Fruit fly (Drosophila melanogaster) whole organism, embryonic: ENCODE results near the gene CG42812.

Source experiments
- Ada2b ChIP-seq: fragments of 200-800 bp; sonication (Bioruptor generic); IDR thresholded peaks from 2 replicates; pipeline ENCODE4 v1.3.6; 2022; ENCODE audit warnings: missing biosample characterization, missing genetic modification characterization
- Atf-2 ChIP-seq: fragments of 200-800 bp; sonication (Bioruptor generic); optimal IDR thresholded peaks from 2 replicates; lab custom pipeline; 2016; ENCODE audit warnings: missing biosample characterization, missing genetic modification characterization
- C15 ChIP-seq: fragments of 200-800 bp; sonication (Bioruptor generic); IDR thresholded peaks from 3 replicates; pipeline ENCODE4 v1.3.6; 2022; ENCODE audit warnings: missing biosample characterization, missing genetic modification characterization
- CG1024 ChIP-seq: fragments of 200-800 bp; sonication (Bioruptor generic); IDR thresholded peaks from 2 replicates; pipeline ENCODE4 v1.3.6; 2022; ENCODE audit warnings: missing biosample characterization, missing genetic modification characterization
- CG10267 ChIP-seq: fragments of 200-800 bp; sonication (Bioruptor generic); optimal IDR thresholded peaks from 2 replicates; lab custom pipeline; 2018; ENCODE audit warnings: missing biosample characterization, mild to moderate bottlenecking, missing genetic modification characterization, moderate library complexity
- CG10431 ChIP-seq: fragments of 200-800 bp; sonication (Bioruptor generic); optimal IDR thresholded peaks from 3 replicates; lab custom pipeline; 2018; ENCODE audit warnings: missing biosample characterization, mild to moderate bottlenecking, missing genetic modification characterization
- CG10979 ChIP-seq: fragments of 200-800 bp; sonication (Bioruptor generic); optimal IDR thresholded peaks from 2 replicates; lab custom pipeline; 2018; ENCODE audit warnings: missing biosample characterization, mild to moderate bottlenecking, missing genetic modification characterization, moderate library complexity
- CG11560 ChIP-seq: fragments of 200-800 bp; sonication (Bioruptor generic); IDR thresholded peaks from 3 replicates; pipeline ENCODE4 v1.3.6; 2022; ENCODE audit warnings: missing biosample characterization, missing genetic modification characterization
- CG12155 ChIP-seq: fragments of 200-800 bp; sonication (Bioruptor generic); optimal IDR thresholded peaks from 3 replicates; lab custom pipeline; 2016; ENCODE audit warnings: missing biosample characterization, missing genetic modification characterization
- CG12744 ChIP-seq: fragments of 200-800 bp; sonication (Bioruptor generic); optimal IDR thresholded peaks from 2 replicates; lab custom pipeline; 2016; ENCODE audit warnings: missing biosample characterization, missing genetic modification characterization
- CG12769 ChIP-seq: fragments of 200-800 bp; sonication (Bioruptor generic); optimal IDR thresholded peaks from 2 replicates; lab custom pipeline; 2019; ENCODE audit warnings: missing biosample characterization, mild to moderate bottlenecking, missing genetic modification characterization, moderate library complexity
- CG13624 ChIP-seq: fragments of 200-800 bp; sonication (Bioruptor generic); optimal IDR thresholded peaks from 2 replicates; lab custom pipeline; 2016; ENCODE audit warnings: missing biosample characterization, missing genetic modification characterization
- CG14014 ChIP-seq: fragments of 200-800 bp; sonication (Bioruptor generic); IDR thresholded peaks from 2 replicates; pipeline ENCODE4 v1.3.6; 2022; ENCODE audit warnings: missing biosample characterization, missing genetic modification characterization
- CG14050 ChIP-seq: fragments of 200-800 bp; sonication (Bioruptor generic); IDR thresholded peaks from 3 replicates; pipeline ENCODE4 v1.3.6; 2022; ENCODE audit warnings: missing biosample characterization, missing genetic modification characterization
- CG15011 ChIP-seq: fragments of 200-800 bp; sonication (Bioruptor generic); optimal IDR thresholded peaks from 3 replicates; lab custom pipeline; 2018; ENCODE audit warnings: missing biosample characterization, mild to moderate bottlenecking, missing genetic modification characterization
- CG1603 ChIP-seq: fragments of 200-800 bp; sonication (Bioruptor generic); optimal IDR thresholded peaks from 2 replicates; lab custom pipeline; 2019; ENCODE audit warnings: missing biosample characterization, mild to moderate bottlenecking, missing genetic modification characterization, moderate library complexity
- CG16779 ChIP-seq: fragments of 200-800 bp; sonication (Bioruptor generic); IDR thresholded peaks from 2 replicates; pipeline ENCODE4 v1.3.6; 2022; ENCODE audit warnings: missing biosample characterization, missing genetic modification characterization
- CG18011 ChIP-seq: fragments of 200-800 bp; sonication (Bioruptor generic); optimal IDR thresholded peaks from 2 replicates; lab custom pipeline; 2017; ENCODE audit warnings: missing biosample characterization, missing genetic modification characterization, mild to moderate bottlenecking, moderate library complexity, missing genotype
- CG1832 ChIP-seq: fragments of 200-800 bp; sonication (Bioruptor generic); optimal IDR thresholded peaks from 2 replicates; lab custom pipeline; 2017; ENCODE audit warnings: missing biosample characterization, mild to moderate bottlenecking, missing genetic modification characterization, inconsistent platforms
- CG31365 ChIP-seq: fragments of 200-800 bp; sonication (Bioruptor generic); optimal IDR thresholded peaks from 2 replicates; lab custom pipeline; 2018; ENCODE audit warnings: missing biosample characterization, mild to moderate bottlenecking, missing genetic modification characterization
- CG3163 ChIP-seq: fragments of 200-800 bp; sonication (Bioruptor generic); optimal IDR thresholded peaks from 3 replicates; lab custom pipeline; 2016; ENCODE audit warnings: missing biosample characterization, missing genetic modification characterization
- CG32532 ChIP-seq: fragments of 200-800 bp; sonication (Bioruptor generic); IDR thresholded peaks from 2 replicates; pipeline ENCODE4 v1.3.6; 2022; ENCODE audit warnings: missing biosample characterization, missing genetic modification characterization
- CG5245 ChIP-seq: fragments of 200-800 bp; sonication (Bioruptor generic); optimal IDR thresholded peaks from 3 replicates; lab custom pipeline; 2016; ENCODE audit warnings: missing biosample characterization, missing genetic modification characterization
- CG6813 ChIP-seq: fragments of 200-800 bp; sonication (Bioruptor generic); optimal IDR thresholded peaks from 2 replicates; lab custom pipeline; 2017; ENCODE audit warnings: missing biosample characterization, missing genetic modification characterization, mild to moderate bottlenecking, moderate library complexity, missing genetic modification reagents
- CG9609 ChIP-seq: fragments of 200-800 bp; sonication (Bioruptor generic); optimal IDR thresholded peaks from 3 replicates; lab custom pipeline; 2016; ENCODE audit warnings: missing biosample characterization, missing genetic modification characterization
- CTCF ChIP-seq: fragments of 200-800 bp; sonication (Bioruptor generic); optimal IDR thresholded peaks from 2 replicates; lab custom pipeline; 2017; ENCODE audit warnings: missing biosample characterization, mild to moderate bottlenecking, missing genetic modification characterization, moderate library complexity
- D ChIP-seq, 2 experiments: fragments of 200-800 bp in 1 of 2; fragments of >200 bp in 1 of 2; sonication (Bioruptor generic) in 1 of 2; optimal IDR thresholded peaks; 2 replicates in 1 of 2; 3 replicates in 1 of 2; lab custom pipeline; 2017; ENCODE audit warnings: mild to moderate bottlenecking in 1 of 2, missing biosample characterization in 1 of 2, missing genetic modification characterization in 1 of 2, missing genetic modification reagents in 1 of 2
- Ets65A ChIP-seq: fragments of 200-800 bp; sonication (Bioruptor generic); peaks from one replicate; lab custom pipeline; 2016; ENCODE audit warnings: missing biosample characterization, missing genetic modification characterization
- H2.0 ChIP-seq: fragments of 200-800 bp; sonication (Bioruptor generic); IDR thresholded peaks from 2 replicates; pipeline ENCODE4 v1.3.6; 2022; ENCODE audit warnings: missing biosample characterization, missing genetic modification characterization
- HLH54F ChIP-seq: fragments of 200-800 bp; sonication (Bioruptor generic); optimal IDR thresholded peaks from 3 replicates; lab custom pipeline; 2016; ENCODE audit warnings: missing biosample characterization, missing genetic modification characterization
- Lpt ChIP-seq: fragments of >200 bp; optimal IDR thresholded peaks from 2 replicates; lab custom pipeline; 2018; ENCODE audit warnings: missing biosample characterization, missing genetic modification characterization
- Max ChIP-seq: fragments of 200-800 bp; sonication (Bioruptor generic); optimal IDR thresholded peaks from 2 replicates; lab custom pipeline; 2016; ENCODE audit warnings: missing biosample characterization, mild to moderate bottlenecking, missing genetic modification characterization
- Mes4 ChIP-seq: fragments of 200-800 bp; sonication (Bioruptor generic); optimal IDR thresholded peaks from 2 replicates; lab custom pipeline; 2016; ENCODE audit warnings: missing biosample characterization, missing genetic modification characterization
- Rfx ChIP-seq: fragments of 200-800 bp; sonication (Bioruptor generic); IDR thresholded peaks from 2 replicates; pipeline ENCODE4 v1.3.6; 2022; ENCODE audit warnings: missing biosample characterization, missing genetic modification characterization
- Xbp1 ChIP-seq: fragments of 200-800 bp; sonication (Bioruptor generic); optimal IDR thresholded peaks from 3 replicates; lab custom pipeline; 2016; ENCODE audit warnings: missing biosample characterization, mild to moderate bottlenecking, missing genetic modification characterization
- ab ChIP-seq: fragments of 200-800 bp; sonication (Bioruptor generic); optimal IDR thresholded peaks from 2 replicates; lab custom pipeline; 2016; ENCODE audit warnings: missing biosample characterization, missing genetic modification characterization
- bcd ChIP-seq: fragments of 200-800 bp; sonication (Bioruptor generic); optimal IDR thresholded peaks from 2 replicates; lab custom pipeline; 2017; ENCODE audit warnings: missing biosample characterization, mild to moderate bottlenecking, missing genetic modification characterization
- bsh ChIP-seq, 2 experiments: fragments of 200-800 bp; sonication (Bioruptor generic); optimal IDR thresholded peaks; 2 replicates each; lab custom pipeline; 2017 to 2018; ENCODE audit warnings: mild to moderate bottlenecking in 2 of 2, missing biosample characterization in 2 of 2, missing genetic modification characterization in 2 of 2, moderate library complexity in 1 of 2
- corto ChIP-seq: fragments of 200-800 bp; sonication (Bioruptor generic); optimal IDR thresholded peaks from 2 replicates; lab custom pipeline; 2016; ENCODE audit warnings: missing biosample characterization, mild to moderate bottlenecking, missing genetic modification characterization, moderate library complexity
- crp ChIP-seq, 2 experiments: fragments of 200-800 bp; sonication (Bioruptor generic); optimal IDR thresholded peaks; 2 replicates in 1 of 2; 3 replicates in 1 of 2; lab custom pipeline; 2017; ENCODE audit warnings: missing biosample characterization in 2 of 2, missing genetic modification characterization in 2 of 2, mild to moderate bottlenecking in 1 of 2, moderate library complexity in 1 of 2
- emc ChIP-seq: fragments of 200-800 bp; sonication (Bioruptor generic); optimal IDR thresholded peaks from 2 replicates; lab custom pipeline; 2016; ENCODE audit warnings: missing biosample characterization, missing genetic modification characterization
- gt ChIP-seq: fragments of 200-800 bp; sonication (Bioruptor generic); IDR thresholded peaks from 2 replicates; pipeline ENCODE4 v1.3.6; 2022; ENCODE audit warnings: missing biosample characterization, missing genetic modification characterization
- kah ChIP-seq: fragments of 200-800 bp; sonication (Bioruptor generic); optimal IDR thresholded peaks from 2 replicates; lab custom pipeline; 2018; ENCODE audit warnings: missing biosample characterization, mild to moderate bottlenecking, missing genetic modification characterization
- oc ChIP-seq: fragments of 200-800 bp; sonication (Bioruptor generic); optimal IDR thresholded peaks from 2 replicates; lab custom pipeline; 2018; ENCODE audit warnings: missing biosample characterization, mild to moderate bottlenecking, missing genetic modification characterization, moderate library complexity
- pb ChIP-seq: fragments of 200-800 bp; sonication (Bioruptor generic); optimal IDR thresholded peaks from 3 replicates; lab custom pipeline; 2016; ENCODE audit warnings: missing biosample characterization, missing genetic modification characterization
- pita ChIP-seq: fragments of 200-800 bp; sonication (Bioruptor generic); optimal IDR thresholded peaks from 2 replicates; lab custom pipeline; 2017; ENCODE audit warnings: missing biosample characterization, mild to moderate bottlenecking, missing genetic modification characterization
- sens-2 ChIP-seq: fragments of 200-800 bp; sonication (Bioruptor generic); IDR thresholded peaks from 2 replicates; pipeline ENCODE4 v1.3.6; 2022; ENCODE audit warnings: missing biosample characterization, missing genetic modification characterization
- slbo ChIP-seq: fragments of 200-800 bp; sonication (Bioruptor generic); IDR thresholded peaks from 2 replicates; pipeline ENCODE4 v1.3.6; 2022; ENCODE audit warnings: missing biosample characterization, missing genetic modification characterization
- sug ChIP-seq: fragments of 200-800 bp; optimal IDR thresholded peaks from 2 replicates; lab custom pipeline; 2019; ENCODE audit warnings: missing biosample characterization, mild to moderate bottlenecking, missing genetic modification characterization, moderate library complexity
- zfh1 ChIP-seq: fragments of 200-800 bp; sonication (Bioruptor generic); IDR thresholded peaks from 3 replicates; pipeline ENCODE4 v1.3.6; 2022; ENCODE audit warnings: missing biosample characterization, missing genetic modification characterization

Gene CG42812

DNA sequence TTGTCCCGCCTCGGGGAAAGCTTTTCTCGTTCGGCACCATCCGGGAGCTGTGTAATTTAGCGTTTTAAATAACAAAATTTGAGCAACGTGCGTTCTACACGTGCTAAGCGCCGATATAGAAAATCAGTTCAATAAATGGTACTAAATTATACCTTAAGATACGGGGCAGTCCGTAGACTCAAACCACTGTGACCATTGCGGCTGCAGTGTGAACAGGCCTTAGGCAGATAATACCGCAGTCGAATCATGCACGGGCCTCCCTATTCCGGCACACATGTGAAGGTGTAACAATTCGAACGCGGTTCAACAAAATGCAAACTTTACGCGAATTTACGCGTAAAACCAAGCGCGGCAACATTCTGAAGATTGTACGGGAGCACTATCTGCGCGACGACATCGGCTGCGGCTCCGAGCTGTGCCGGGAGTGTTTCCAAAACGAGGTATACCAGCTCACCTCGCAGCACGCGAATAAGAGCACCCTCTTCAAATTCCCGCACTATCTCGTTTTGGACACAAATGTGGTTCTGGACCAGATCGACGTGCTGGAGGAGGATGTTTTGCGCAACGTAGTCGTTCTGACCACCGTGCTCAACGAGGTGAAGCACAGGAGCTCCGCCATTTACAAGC, 34.7 kb downstream of the CG42812 start, which contains the start of the genes Rrp5 and Dis3 (continued):
- TF ChIP-seq CG10431 = no peak
- no peak for TF ChIP-seq pb (GFP tag; lab: Kevin White, UChicago)
- TF ChIP-seq CG14014 (GFP tag; lab: Robert Waterston, UW) = peak; percentile 38; the same call in 1 of the 2 replicates
- TF ChIP-seq sug (tag; lab: Kevin White, UChicago) = no peak
- peak; percentile 80 for TF ChIP-seq slbo (GFP tag; lab: Robert Waterston, UW)
- TF ChIP-seq pita (GFP tag; lab: Kevin White, UChicago) = peak; percentile 69
- TF ChIP-seq D (optimal IDR thresholded peaks at IDR 0.05; lab: Kevin White, UChicago) = no peak
- TF ChIP-seq D (GFP tag; optimal IDR thresholded peaks at IDR 0.05; lab: Kevin White, UChicago) = no peak
- peak; percentile 32; the same call in 1 of the 2 replicates for TF ChIP-seq Ada2b (GFP tag; lab: Robert Waterston, UW)
- peak; percentile 44; the same call in 2 of the 3 replicates for TF ChIP-seq zfh1 (GFP tag; lab: Robert Waterston, UW)
- TF ChIP-seq Xbp1 = peak; percentile 54
- peak; percentile 65 for TF ChIP-seq CG32532
- TF ChIP-seq CG10979 = peak; percentile 55
- TF ChIP-seq CG16779 = peak; percentile 54; the same call in 1 of the 2 replicates
- peak; percentile 53 for TF ChIP-seq CG13624
- TF ChIP-seq Ets65A (GFP tag; lab: Kevin White, UChicago) = peak; percentile 66
- no peak for TF ChIP-seq bsh (GFP tag; optimal IDR thresholded peaks at IDR 0.05; lab: Kevin White, UChicago)
- TF ChIP-seq oc (tag; lab: Kevin White, UChicago) = no peak
- no peak for TF ChIP-seq CG10267 (tag; lab: Kevin White, UChicago)
- no peak for TF ChIP-seq CG31365 (tag; lab: Kevin White, UChicago)
- TF ChIP-seq CG5245 (GFP tag; lab: Kevin White, UChicago) = no peak
- TF ChIP-seq CG11560 (tag; lab: Robert Waterston, UW) = peak; percentile 13; the same call in 1 of the 3 replicates
- peak; percentile 14 for TF ChIP-seq CG3163 (GFP tag; lab: Kevin White, UChicago)
- TF ChIP-seq CG12769 = no peak
- no peak for TF ChIP-seq bcd (GFP tag; lab: Kevin White, UChicago)
- TF ChIP-seq CTCF (GFP tag; lab: Kevin White, UChicago) = no peak
- TF ChIP-seq H2.0 (GFP tag; lab: Robert Waterston, UW) = peak; percentile 45; the same call in 1 of the 2 replicates
- no peak for TF ChIP-seq CG1832
- peak in 1 of 2 experiments; percentile 66 for TF ChIP-seq crp (GFP tag; optimal IDR thresholded peaks at IDR 0.05; lab: Kevin White, UChicago)
- no peak for TF ChIP-seq ab (GFP tag; lab: Kevin White, UChicago)
- TF ChIP-seq HLH54F (GFP tag; lab: Kevin White, UChicago) = peak; percentile 50
- TF ChIP-seq emc (GFP tag; lab: Kevin White, UChicago) = peak; percentile 18
- TF ChIP-seq Rfx = peak; percentile 73
- no peak for TF ChIP-seq Atf-2 (GFP tag; lab: Kevin White, UChicago)
- TF ChIP-seq CG6813 (GFP tag; lab: Kevin White, UChicago) = no peak
- peak; percentile 22 for TF ChIP-seq CG12155
- TF ChIP-seq Mes4 (GFP tag; lab: Kevin White, UChicago) = no peak
- TF ChIP-seq CG12744 (GFP tag; lab: Kevin White, UChicago) = no peak
- TF ChIP-seq Lpt (GFP tag; lab: Kevin White, UChicago) = no peak
- TF ChIP-seq C15 (GFP tag; lab: Robert Waterston, UW) = no peak
- TF ChIP-seq CG1024 (GFP tag; lab: Robert Waterston, UW) = peak; percentile 91
- TF ChIP-seq CG1603 (tag; lab: Kevin White, UChicago) = peak; percentile 94
- no peak for TF ChIP-seq kah (GFP tag; lab: Kevin White, UChicago)
- TF ChIP-seq Max (GFP tag; lab: Kevin White, UChicago) = peak; percentile 95
- peak; percentile 52 for TF ChIP-seq sens-2 (GFP tag; lab: Robert Waterston, UW)
- no peak for TF ChIP-seq corto (GFP tag; lab: Kevin White, UChicago)
- no peak for TF ChIP-seq CG18011 (GFP tag; lab: Kevin White, UChicago)
- TF ChIP-seq CG9609 (GFP tag; lab: Kevin White, UChicago) = peak; percentile 65
- no peak for TF ChIP-seq CG14050 (GFP tag; lab: Robert Waterston, UW)
- TF ChIP-seq gt (GFP tag; lab: Robert Waterston, UW) = no peak
- no peak for TF ChIP-seq CG15011 (GFP tag; lab: Kevin White, UChicago)
